Worm (Caenorhabditis elegans): ENCODE results near the gene pxl-1.
A peak's percentile ranks its signal among the peaks of the same experiment; 100 is the strongest.

The pxl-1 gene

ce11 chrIII:5876867-5877641 lies 18.8 kb downstream of the pxl-1 start:
- TF ChIP-seq dox-1 (GFP tag; IDR thresholded peaks at IDR 0.05) (no peak), pbrm-1 (GFP tag; IDR thresholded peaks at IDR 0.05) (no peak), hsf-1 (GFP tag; IDR thresholded peaks at IDR 0.05) (0 out of 2 replicates have a peak, but pooled peaks have one; percentile 20), hmg-1.2 (GFP tag; IDR thresholded peaks at IDR 0.05) (0 out of 2 replicates have a peak, but pooled peaks have one; percentile 7), let-607 (tag; optimal IDR thresholded peaks at IDR 0.05) (peak in 1 of 2 experiments; percentile 27), ztf-26 (tag; optimal IDR thresholded peaks at IDR 0.05) (peak; percentile 2), tbp1 (GFP tag; optimal IDR thresholded peaks at IDR 0.05) (no peak), cebp-1 (GFP tag; IDR thresholded peaks at IDR 0.05) (no peak), cebp-1 (tag; optimal IDR thresholded peaks at IDR 0.05) (peak; percentile 8), B0035.1 (tag; optimal IDR thresholded peaks at IDR 0.05) (no peak), nhr-80 (tag; optimal IDR thresholded peaks at IDR 0.05) (peak; percentile 29), ama-1 (optimal IDR thresholded peaks at IDR 0.05) (peak; percentile 43), ama-1 (GFP tag; optimal IDR thresholded peaks at IDR 0.05) (no peak), lin-54 (GFP tag; optimal IDR thresholded peaks at IDR 0.05) (peak; percentile 4)

ce11 chrIII:5876140-5876675 lies 19.6 kb downstream of the pxl-1 start, which contains the start of gene aldo-2:
Gene aldo-2, minus strand, starts transcription at chrIII:5876625.
- TF ChIP-seq zfh-2 (GFP tag; conservative IDR thresholded peaks at IDR 0.05) (peak; percentile 72; the same call in 1 of the 2 replicates), hmg-1.2 (GFP tag; IDR thresholded peaks at IDR 0.05) (peak; percentile 84), snpc-4 (GFP tag; optimal IDR thresholded peaks at IDR 0.05) (no peak), snpc-4 (tag; optimal IDR thresholded peaks at IDR 0.05) (peak in 2 of 4 experiments; percentile 39 to 42), unc-130 (GFP tag; optimal IDR thresholded peaks at IDR 0.05) (peak; percentile 67), dpl-1 (GFP tag; optimal IDR thresholded peaks at IDR 0.05) (peak; percentile 86), lin-40 (tag; optimal IDR thresholded peaks at IDR 0.05) (no peak), F49E8.2 (tag; optimal IDR thresholded peaks at IDR 0.05; ENCODE audit: insufficient read depth) (peak; percentile 15), sptf-2 (GFP tag; optimal IDR thresholded peaks at IDR 0.05) (no peak), snpc-1.3 (tag; optimal IDR thresholded peaks at IDR 0.05; ENCODE audit: insufficient read depth) (no peak), repo-1 (tag; optimal IDR thresholded peaks at IDR 0.05) (no peak), hmg-20 (GFP tag; IDR thresholded peaks at IDR 0.05) (no peak), nfyb-1 (GFP tag; IDR thresholded peaks at IDR 0.05) (0 out of 2 replicates have a peak, but pooled peaks have one; percentile 64), egrh-3 (GFP tag; IDR thresholded peaks at IDR 0.05) (peak; percentile 50; the same call in 1 of the 2 replicates), ztf-26 (tag; optimal IDR thresholded peaks at IDR 0.05) (peak; percentile 25), Y95B8A.8 (GFP tag; IDR thresholded peaks at IDR 0.05) (peak; percentile 92), lin-54 (GFP tag; optimal IDR thresholded peaks at IDR 0.05) (peak; percentile 72), ztf-6 (GFP tag; IDR thresholded peaks at IDR 0.05) (0 out of 2 replicates have a peak, but pooled peaks have one; percentile 22), hlh-26 (GFP tag; conservative IDR thresholded peaks at IDR 0.05) (no peak), F33H1.4 (GFP tag; IDR thresholded peaks at IDR 0.05) (peak; percentile 84), tbp1 (GFP tag; optimal IDR thresholded peaks at IDR 0.05) (peak; percentile 55), ekl-4 (GFP tag; IDR thresholded peaks at IDR 0.05) (peak; percentile 87), attf-6 (GFP tag; IDR thresholded peaks at IDR 0.05) (peak; percentile 41; the same call in 1 of the 2 replicates), B0035.1 (tag; optimal IDR thresholded peaks at IDR 0.05) (no peak), Y53G8AR.9 (GFP tag; conservative IDR thresholded peaks at IDR 0.05) (peak; percentile 84; the same call in 1 of the 2 replicates), ztf-25 (GFP tag; IDR thresholded peaks at IDR 0.05) (0 out of 2 replicates have a peak, but pooled peaks have one; percentile 54), cebp-2 (GFP tag; IDR thresholded peaks at IDR 0.05) (no peak), ceh-27 (GFP tag; optimal IDR thresholded peaks at IDR 0.05) (peak; percentile 42), B0019.2 (GFP tag; conservative IDR thresholded peaks at IDR 0.05) (peak; percentile 76), efl-1 (GFP tag; optimal IDR thresholded peaks at IDR 0.05) (peak; percentile 97), lin-35 (GFP tag; optimal IDR thresholded peaks at IDR 0.05) (peak in 1 of 3 experiments; percentile 20), rcor-1 (GFP tag; IDR thresholded peaks at IDR 0.05) (peak; percentile 73), lir-1 (GFP tag; conservative IDR thresholded peaks at IDR 0.05) (no peak), pbrm-1 (GFP tag; IDR thresholded peaks at IDR 0.05) (peak; percentile 56; the same call in 1 of the 2 replicates), ztf-18 (tag; optimal IDR thresholded peaks at IDR 0.05) (peak; percentile 37), hsf-1 (GFP tag; IDR thresholded peaks at IDR 0.05) (peak; percentile 89)

Measured in whole organism, young adult.